Fruit fly (Drosophila melanogaster): Measurements from ENCODE around the gene CG1806.

CG1806 gene

DNA sequence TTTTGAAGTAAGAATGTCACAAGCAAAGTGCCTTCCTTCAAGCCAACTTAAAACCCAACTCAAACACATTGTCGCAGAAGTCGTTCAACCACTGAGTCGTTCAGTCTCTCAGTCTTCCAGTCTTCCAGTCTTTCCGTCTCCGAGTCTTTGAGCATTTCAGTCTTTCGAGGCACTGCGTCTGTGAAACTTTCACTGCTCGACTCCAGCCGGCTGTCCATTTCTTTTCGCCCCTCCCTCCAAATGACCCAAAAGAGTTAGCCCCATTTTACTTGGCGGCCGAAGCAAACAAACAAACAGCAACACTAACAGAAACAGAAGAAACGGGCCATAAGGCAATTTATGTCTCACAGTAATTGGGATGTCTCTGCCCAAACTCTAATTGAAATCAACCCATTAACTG lies 6.0 kb upstream of the CG1806 start:
- TF ChIP-seq Rel (GFP tag; optimal IDR thresholded peaks at IDR 0.05), result no peak
- TF ChIP-seq Rel (tag; optimal IDR thresholded peaks at IDR 0.05), result no peak
- TF ChIP-seq fru (GFP tag; optimal IDR thresholded peaks at IDR 0.05), result no peak
- no peak for TF ChIP-seq sv (GFP tag; optimal IDR thresholded peaks at IDR 0.05)
- TF ChIP-seq OdsH (GFP tag; optimal IDR thresholded peaks at IDR 0.05), result no peak
- no peak for TF ChIP-seq Dfd (GFP tag; optimal IDR thresholded peaks at IDR 0.05)
- TF ChIP-seq psq (GFP tag; optimal IDR thresholded peaks at IDR 0.05), result no peak
- no peak for TF ChIP-seq CrebA (GFP tag; optimal IDR thresholded peaks at IDR 0.05; ENCODE audit: borderline replicate concordance)
- TF ChIP-seq rgr (GFP tag; optimal IDR thresholded peaks at IDR 0.05), result no peak
- no peak for TF ChIP-seq jim (GFP tag; optimal IDR thresholded peaks at IDR 0.05)
- no peak for TF ChIP-seq Vsx2 (GFP tag; optimal IDR thresholded peaks at IDR 0.05; ENCODE audit: partially characterized antibody)
- no peak for TF ChIP-seq HLH106 (tag; optimal IDR thresholded peaks at IDR 0.05)
- TF ChIP-seq h (GFP tag; optimal IDR thresholded peaks at IDR 0.05), result no peak
- TF ChIP-seq N (GFP tag; optimal IDR thresholded peaks at IDR 0.05), result no peak

DNA sequence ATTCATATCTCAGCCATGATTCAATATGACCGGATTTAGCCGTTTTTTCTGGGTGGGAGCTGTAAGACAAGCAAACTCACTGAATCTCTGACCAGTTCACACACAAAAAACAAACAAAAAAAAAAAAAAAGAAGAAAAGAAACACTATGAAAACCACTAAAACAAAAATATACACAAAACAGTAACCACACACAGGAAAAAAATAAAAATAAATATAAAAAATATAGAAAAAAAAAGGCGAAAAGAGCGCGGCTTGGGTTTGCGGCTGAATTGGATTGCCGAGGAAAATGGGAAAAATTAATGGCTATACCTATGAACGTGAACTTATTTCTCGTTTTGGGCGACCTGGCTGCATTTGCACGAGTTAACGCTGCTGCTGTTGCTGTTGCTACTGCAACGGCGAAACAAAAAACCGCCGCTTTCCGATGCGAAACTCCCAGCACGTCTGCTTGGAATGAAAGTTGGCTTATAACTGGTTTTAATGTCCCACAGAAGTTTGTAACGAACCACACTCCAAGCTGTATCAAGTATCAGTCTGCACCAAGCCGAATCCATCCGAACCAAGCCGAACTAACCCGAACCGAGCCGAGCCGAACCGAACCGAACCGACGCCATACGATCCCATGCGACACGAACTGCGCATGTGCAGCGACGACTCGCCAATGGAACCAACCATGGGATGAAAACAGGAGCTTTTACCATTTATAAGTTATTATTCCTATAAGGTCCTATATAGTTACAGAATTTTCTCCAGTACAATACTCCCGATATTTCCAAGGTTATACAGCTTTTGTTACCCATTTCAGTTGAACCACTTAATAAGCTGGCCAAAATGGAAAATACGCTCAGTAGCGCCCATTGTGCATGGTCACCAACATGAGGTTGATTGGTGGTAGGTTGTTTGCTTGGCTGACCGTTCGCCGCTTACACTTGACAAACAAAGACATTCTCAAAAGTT lies 3.3 kb upstream of the CG1806 start, which contains the start of gene fw:
Gene fw, minus strand, starts transcription at position 478 of the 958 bp plus-strand sequence.
- peak; percentile 69 for TF ChIP-seq Vsx2 (GFP tag; optimal IDR thresholded peaks at IDR 0.05; ENCODE audit: partially characterized antibody)
- TF ChIP-seq Sp1 (GFP tag; optimal IDR thresholded peaks at IDR 0.05), result peak; percentile 70
- peak; percentile 72 for TF ChIP-seq Hnf4 (GFP tag; optimal IDR thresholded peaks at IDR 0.05)
- no peak for TF ChIP-seq Myc (optimal IDR thresholded peaks at IDR 0.05)
- no peak for TF ChIP-seq Abd-B (GFP tag; optimal IDR thresholded peaks at IDR 0.05)
- peak; percentile 30 for TF ChIP-seq brk (GFP tag; optimal IDR thresholded peaks at IDR 0.05)
- TF ChIP-seq ey (GFP tag; optimal IDR thresholded peaks at IDR 0.05), result peak; percentile 90
- TF ChIP-seq pan (optimal IDR thresholded peaks at IDR 0.05), result no peak
- TF ChIP-seq Jra (GFP tag; optimal IDR thresholded peaks at IDR 0.05), result no peak
- TF ChIP-seq Dfd (GFP tag; optimal IDR thresholded peaks at IDR 0.05), result no peak
- TF ChIP-seq Dif (GFP tag; optimal IDR thresholded peaks at IDR 0.05; ENCODE audit: partially characterized antibody), result no peak
- no peak for TF ChIP-seq usp (GFP tag; optimal IDR thresholded peaks at IDR 0.05)
- peak; percentile 4 for TF ChIP-seq CG9705 (GFP tag; optimal IDR thresholded peaks at IDR 0.05)
- TF ChIP-seq dl (GFP tag; optimal IDR thresholded peaks at IDR 0.05; ENCODE audit: insufficient read depth in 1 of 2, partially characterized antibody in 2 of 2), result no peak
- TF ChIP-seq sv (GFP tag; optimal IDR thresholded peaks at IDR 0.05), result peak; percentile 3
- TF ChIP-seq h (GFP tag; optimal IDR thresholded peaks at IDR 0.05), result peak; percentile 88
- no peak for TF ChIP-seq dsf (GFP tag; optimal IDR thresholded peaks at IDR 0.05; ENCODE audit: borderline replicate concordance)
- no peak for TF ChIP-seq jim (GFP tag; optimal IDR thresholded peaks at IDR 0.05)
- no peak for TF ChIP-seq Rel (GFP tag; optimal IDR thresholded peaks at IDR 0.05)
- peak; percentile 25 for TF ChIP-seq Rel (tag; optimal IDR thresholded peaks at IDR 0.05)
- TF ChIP-seq psq (GFP tag; optimal IDR thresholded peaks at IDR 0.05), result peak; percentile 62
- peak; percentile 6 for TF ChIP-seq CrebA (GFP tag; optimal IDR thresholded peaks at IDR 0.05; ENCODE audit: borderline replicate concordance)
- TF ChIP-seq CG32264 (GFP tag; optimal IDR thresholded peaks at IDR 0.05), result peak; percentile 49
- no peak for TF ChIP-seq GATAd (GFP tag; optimal IDR thresholded peaks at IDR 0.05)
- TF ChIP-seq Hr78 (GFP tag; optimal IDR thresholded peaks at IDR 0.05), result no peak
- no peak for TF ChIP-seq Hr83 (GFP tag; optimal IDR thresholded peaks at IDR 0.05; ENCODE audit: poor library complexity, severe bottlenecking)
- TF ChIP-seq HLH106 (tag; optimal IDR thresholded peaks at IDR 0.05), result peak; percentile 80
- peak; percentile 83 for TF ChIP-seq woc (GFP tag; optimal IDR thresholded peaks at IDR 0.05)
- no peak for TF ChIP-seq sage (GFP tag; optimal IDR thresholded peaks at IDR 0.05)
- peak; percentile 69 for TF ChIP-seq OdsH (GFP tag; optimal IDR thresholded peaks at IDR 0.05)
- TF ChIP-seq dmrt93B (GFP tag; optimal IDR thresholded peaks at IDR 0.05), result no peak
- no peak for TF ChIP-seq N (GFP tag; optimal IDR thresholded peaks at IDR 0.05)
- peak; percentile 86 for TF ChIP-seq fru (GFP tag; optimal IDR thresholded peaks at IDR 0.05)
- no peak for TF ChIP-seq tai (GFP tag; optimal IDR thresholded peaks at IDR 0.05)
- TF ChIP-seq Mio (GFP tag; optimal IDR thresholded peaks at IDR 0.05), result no peak
- TF ChIP-seq rgr (GFP tag; optimal IDR thresholded peaks at IDR 0.05), result peak; percentile 81
- peak; percentile 26 to 79 for TF ChIP-seq foxo (GFP tag; optimal IDR thresholded peaks at IDR 0.05)
- no peak for TF ChIP-seq lola (GFP tag; optimal IDR thresholded peaks at IDR 0.05)
- TF ChIP-seq br (GFP tag; optimal IDR thresholded peaks at IDR 0.05), result peak; percentile 87

Measured in whole organism, wandering third instar larva.